Fruit fly (Drosophila melanogaster) whole organism, embryonic: ENCODE measurements around the gene CG15772.

Experiments
- Asciz ChIP-seq: fragments of 200-800 bp; sonication (Bioruptor generic); optimal IDR thresholded peaks from 2 replicates; lab custom pipeline; 2017; ENCODE audit warnings: missing biosample characterization, mild to moderate bottlenecking, missing genetic modification characterization, missing genetic modification reagents
- CG10274 ChIP-seq: fragments of 200-800 bp; sonication (Bioruptor generic); optimal IDR thresholded peaks from 3 replicates; lab custom pipeline; 2017; ENCODE audit warnings: missing biosample characterization, mild to moderate bottlenecking, missing genetic modification characterization
- CG10431 ChIP-seq: fragments of 200-800 bp; sonication (Bioruptor generic); optimal IDR thresholded peaks from 3 replicates; lab custom pipeline; 2018; ENCODE audit warnings: missing biosample characterization, mild to moderate bottlenecking, missing genetic modification characterization
- CG13624 ChIP-seq: fragments of 200-800 bp; sonication (Bioruptor generic); optimal IDR thresholded peaks from 2 replicates; lab custom pipeline; 2016; ENCODE audit warnings: missing biosample characterization, missing genetic modification characterization
- CG14050 ChIP-seq: fragments of 200-800 bp; sonication (Bioruptor generic); IDR thresholded peaks from 3 replicates; pipeline ENCODE4 v1.3.6; 2022; ENCODE audit warnings: missing biosample characterization, missing genetic modification characterization
- CG14667 ChIP-seq: fragments of 200-800 bp; sonication (Bioruptor generic); IDR thresholded peaks from 2 replicates; pipeline ENCODE4 v1.3.6; 2022; ENCODE audit warnings: missing biosample characterization, missing genetic modification characterization
- CG16779 ChIP-seq: fragments of 200-800 bp; sonication (Bioruptor generic); IDR thresholded peaks from 2 replicates; pipeline ENCODE4 v1.3.6; 2022; ENCODE audit warnings: missing biosample characterization, missing genetic modification characterization
- CG18619 ChIP-seq: fragments of 200-800 bp; sonication (Bioruptor generic); optimal IDR thresholded peaks from 3 replicates; lab custom pipeline; 2017; ENCODE audit warnings: missing biosample characterization, mild to moderate bottlenecking, missing genetic modification characterization
- CG3726 ChIP-seq: fragments of 200-800 bp; sonication (Bioruptor generic); IDR thresholded peaks from 3 replicates; pipeline ENCODE4, ENCODE4 v1.3.6; 2022; ENCODE audit warnings: missing biosample characterization, missing genetic modification characterization
- CG43689 ChIP-seq: fragments of 200-800 bp; sonication (Bioruptor generic); IDR thresholded peaks from 2 replicates; pipeline ENCODE4 v1.3.6; 2022; ENCODE audit warnings: missing biosample characterization, missing genetic modification characterization
- CG4707 ChIP-seq: fragments of 200-800 bp; sonication (Bioruptor generic); optimal IDR thresholded peaks from 2 replicates; lab custom pipeline; 2018; ENCODE audit warnings: missing biosample characterization, mild to moderate bottlenecking, missing genetic modification characterization, moderate library complexity
- CG7839 ChIP-seq: fragments of 200-800 bp; sonication (Bioruptor generic); optimal IDR thresholded peaks from 3 replicates; lab custom pipeline; 2018; ENCODE audit warnings: missing biosample characterization, mild to moderate bottlenecking, missing genetic modification characterization, moderate library complexity
- CG8089 ChIP-seq: fragments of 200-800 bp; sonication (Bioruptor generic); optimal IDR thresholded peaks from 3 replicates; lab custom pipeline; 2016; ENCODE audit warnings: missing biosample characterization, missing genetic modification characterization
- CG9876 ChIP-seq: fragments of 200-800 bp; sonication (Bioruptor generic); optimal IDR thresholded peaks from 2 replicates; lab custom pipeline; 2016; ENCODE audit warnings: missing biosample characterization, missing genetic modification characterization
- Dek ChIP-seq: fragments of 200-800 bp; sonication (Bioruptor generic); optimal IDR thresholded peaks from 3 replicates; lab custom pipeline; 2019; ENCODE audit warnings: missing biosample characterization, mild to moderate bottlenecking, missing genetic modification characterization, moderate library complexity
- Dll ChIP-seq: fragments of 200-800 bp; sonication (Bioruptor generic); IDR thresholded peaks from 4 replicates; pipeline ENCODE4 v1.3.6; 2022; ENCODE audit warnings: missing biosample characterization, missing genetic modification characterization; ENCODE audit not compliant: partially characterized antibody
- Ets97D ChIP-seq: fragments of 200-800 bp; sonication (Bioruptor generic); optimal IDR thresholded peaks from 3 replicates; lab custom pipeline; 2016; ENCODE audit warnings: missing biosample characterization, missing genetic modification characterization
- H15 ChIP-seq: fragments of 200-800 bp; sonication (Bioruptor generic); IDR thresholded peaks from 3 replicates; pipeline ENCODE4 v1.3.6; 2022; ENCODE audit warnings: missing biosample characterization, missing genetic modification characterization
- H2.0 ChIP-seq: fragments of 200-800 bp; sonication (Bioruptor generic); IDR thresholded peaks from 2 replicates; pipeline ENCODE4 v1.3.6; 2022; ENCODE audit warnings: missing biosample characterization, missing genetic modification characterization
- HLH54F ChIP-seq: fragments of 200-800 bp; sonication (Bioruptor generic); optimal IDR thresholded peaks from 3 replicates; lab custom pipeline; 2016; ENCODE audit warnings: missing biosample characterization, missing genetic modification characterization
- HmgZ ChIP-seq: fragments of 200-800 bp; sonication (Bioruptor generic); optimal IDR thresholded peaks from 2 replicates; lab custom pipeline; 2018; ENCODE audit warnings: missing biosample characterization, mild to moderate bottlenecking, missing genetic modification characterization
- Jarid2 ChIP-seq: fragments of 200-800 bp; sonication (Bioruptor generic); optimal IDR thresholded peaks from 3 replicates; lab custom pipeline; 2017; ENCODE audit warnings: mild to moderate bottlenecking, missing biosample characterization, missing genetic modification reagents, missing genetic modification characterization
- MTF-1 ChIP-seq: fragments of 200-800 bp; sonication (Bioruptor generic); optimal IDR thresholded peaks from 2 replicates; lab custom pipeline; 2018; ENCODE audit warnings: missing biosample characterization, mild to moderate bottlenecking, missing genetic modification characterization, borderline replicate concordance
- NK7.1 ChIP-seq: fragments of 200-800 bp; sonication (Bioruptor generic); optimal IDR thresholded peaks from 3 replicates; lab custom pipeline; 2016; ENCODE audit warnings: missing biosample characterization, missing genetic modification characterization
- Nf-YB ChIP-seq: fragments of 200-800 bp; sonication (Bioruptor generic); optimal IDR thresholded peaks from 3 replicates; lab custom pipeline; 2019; ENCODE audit warnings: missing biosample characterization, mild to moderate bottlenecking, missing genetic modification characterization, moderate library complexity
- Side ChIP-seq: fragments of 200-800 bp; sonication (Bioruptor generic); optimal IDR thresholded peaks from 2 replicates; lab custom pipeline; 2016; ENCODE audit warnings: missing biosample characterization, missing genetic modification characterization
- Sin3A ChIP-seq: fragments of >200 bp; optimal IDR thresholded peaks from 2 replicates; lab custom pipeline; 2018
- Spps ChIP-seq: fragments of 200-800 bp; sonication (Bioruptor generic); optimal IDR thresholded peaks from 2 replicates; lab custom pipeline; 2018; ENCODE audit warnings: missing biosample characterization, mild to moderate bottlenecking, missing genetic modification characterization
- Ssrp ChIP-seq: fragments of 200-800 bp; sonication (Bioruptor generic); optimal IDR thresholded peaks from 2 replicates; lab custom pipeline; 2018; ENCODE audit warnings: missing biosample characterization, mild to moderate bottlenecking, missing genetic modification characterization, moderate library complexity
- aop ChIP-seq: fragments of 200-800 bp; sonication (Bioruptor generic); IDR thresholded peaks from 2 replicates; pipeline ENCODE4 v1.3.6; 2022; ENCODE audit warnings: missing biosample characterization, missing genetic modification characterization
- bcd ChIP-seq: fragments of 200-800 bp; sonication (Bioruptor generic); optimal IDR thresholded peaks from 2 replicates; lab custom pipeline; 2017; ENCODE audit warnings: missing biosample characterization, mild to moderate bottlenecking, missing genetic modification characterization
- btn ChIP-seq: fragments of 200-800 bp; sonication (Bioruptor generic); optimal IDR thresholded peaks from 2 replicates; lab custom pipeline; 2016; ENCODE audit warnings: missing biosample characterization, missing genetic modification characterization
- cas ChIP-seq: fragments of 200-800 bp; sonication (Bioruptor generic); IDR thresholded peaks from 2 replicates; pipeline ENCODE4 v1.3.6; 2022; ENCODE audit warnings: missing biosample characterization, missing genetic modification characterization
- cato ChIP-seq: fragments of 200-800 bp; sonication (Bioruptor generic); optimal IDR thresholded peaks from 2 replicates; lab custom pipeline; 2016; ENCODE audit warnings: missing biosample characterization, missing genetic modification characterization, borderline replicate concordance
- corto ChIP-seq: fragments of 200-800 bp; sonication (Bioruptor generic); optimal IDR thresholded peaks from 2 replicates; lab custom pipeline; 2016; ENCODE audit warnings: missing biosample characterization, mild to moderate bottlenecking, missing genetic modification characterization, moderate library complexity
- dan ChIP-seq: fragments of 200-800 bp; sonication (Bioruptor generic); IDR thresholded peaks from 2 replicates; pipeline ENCODE4 v1.3.6; 2022; ENCODE audit warnings: missing biosample characterization, missing genetic modification characterization
- disco-r ChIP-seq: fragments of 200-800 bp; sonication (Bioruptor generic); optimal IDR thresholded peaks from 2 replicates; lab custom pipeline; 2016; ENCODE audit warnings: missing biosample characterization, missing genetic modification characterization
- gcm ChIP-seq: fragments of 200-800 bp; sonication (Bioruptor generic); optimal IDR thresholded peaks from 2 replicates; lab custom pipeline; 2019; ENCODE audit warnings: missing biosample characterization, mild to moderate bottlenecking, missing genetic modification characterization, moderate library complexity
- gcm2 ChIP-seq: fragments of 200-800 bp; sonication (Bioruptor generic); optimal IDR thresholded peaks from 2 replicates; lab custom pipeline; 2016; ENCODE audit warnings: missing biosample characterization, missing genetic modification characterization
- gro ChIP-seq: fragments of 200-800 bp; sonication (Bioruptor generic); optimal IDR thresholded peaks from 2 replicates; lab custom pipeline; 2016; ENCODE audit warnings: missing biosample characterization, missing genetic modification characterization
- h ChIP-seq: fragments of >200 bp; optimal IDR thresholded peaks from 2 replicates; lab custom pipeline; 2017
- hbn ChIP-seq: fragments of 200-800 bp; sonication (Bioruptor generic); IDR thresholded peaks from 2 replicates; pipeline ENCODE4 v1.3.6; 2022; ENCODE audit warnings: missing biosample characterization, missing genetic modification characterization; ENCODE audit not compliant: partially characterized antibody
- lmd ChIP-seq: fragments of 200-800 bp; sonication (Bioruptor generic); IDR thresholded peaks from 2 replicates; pipeline ENCODE4 v1.3.6; 2022; ENCODE audit warnings: missing biosample characterization, missing genetic modification characterization
- odd ChIP-seq: fragments of 200-800 bp; sonication (Bioruptor generic); optimal IDR thresholded peaks from 2 replicates; lab custom pipeline; 2017; ENCODE audit warnings: missing biosample characterization, mild to moderate bottlenecking, missing genetic modification characterization
- pnt ChIP-seq: fragments of 200-800 bp; sonication (Bioruptor generic); optimal IDR thresholded peaks from 3 replicates; lab custom pipeline; 2016; ENCODE audit warnings: missing biosample characterization, missing genetic modification characterization
- pzg ChIP-seq: fragments of 200-800 bp; sonication (Bioruptor generic); optimal IDR thresholded peaks from 3 replicates; lab custom pipeline; 2018; ENCODE audit warnings: missing biosample characterization, mild to moderate bottlenecking, missing genetic modification characterization, moderate library complexity
- slou ChIP-seq: fragments of 200-800 bp; sonication (Bioruptor generic); optimal IDR thresholded peaks from 3 replicates; lab custom pipeline; 2016; ENCODE audit warnings: missing biosample characterization, missing genetic modification characterization
- slp2 ChIP-seq: fragments of 200-800 bp; sonication (Bioruptor generic); optimal IDR thresholded peaks from 2 replicates; lab custom pipeline; 2016; ENCODE audit warnings: missing biosample characterization, missing genetic modification characterization
- vvl ChIP-seq: fragments of 200-800 bp; sonication (Bioruptor generic); IDR thresholded peaks from 2 replicates; pipeline ENCODE4 v1.3.6; 2022; ENCODE audit warnings: missing biosample characterization, missing genetic modification characterization
- wdn ChIP-seq: fragments of 200-800 bp; sonication (Bioruptor generic); IDR thresholded peaks from 2 replicates; pipeline ENCODE4 v1.3.6; 2022; ENCODE audit warnings: missing biosample characterization, missing genetic modification characterization
- wor ChIP-seq: fragments of 200-800 bp; sonication (Bioruptor generic); IDR thresholded peaks from 2 replicates; pipeline ENCODE4 v1.3.6; 2022; ENCODE audit warnings: missing biosample characterization, missing genetic modification characterization
- zf30C ChIP-seq: fragments of 200-800 bp; sonication (Bioruptor generic); optimal IDR thresholded peaks from 3 replicates; lab custom pipeline; 2018; ENCODE audit warnings: missing biosample characterization, mild to moderate bottlenecking, missing genetic modification characterization

The CG15772 gene

DNA sequence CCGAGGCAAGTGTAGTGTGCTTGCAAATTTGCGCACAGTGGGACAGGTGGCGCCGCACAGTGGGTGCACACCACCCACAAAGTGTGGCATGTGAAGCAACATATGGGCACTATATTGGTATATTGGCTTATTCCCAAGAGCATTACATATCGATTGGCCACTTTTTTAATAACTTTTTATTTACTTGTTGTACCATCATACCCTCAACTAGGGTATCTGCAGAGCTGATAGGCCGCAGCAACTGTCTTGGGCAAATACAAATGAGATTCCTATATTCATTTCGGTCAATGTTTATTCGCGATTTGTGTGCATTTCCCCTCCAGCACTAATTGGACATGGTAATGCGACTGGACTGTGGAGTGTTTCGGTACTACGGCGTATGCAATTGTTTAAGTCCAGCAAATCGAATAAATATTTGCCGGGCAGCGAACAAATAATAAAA is 27.3 kb upstream of the CG15772 start (continued):
- TF ChIP-seq vvl (GFP tag; lab: Robert Waterston, UW) (peak; percentile 55; the same call in 1 of the 2 replicates), CG14667 (GFP tag; lab: Robert Waterston, UW) (peak; percentile 49; the same call in 1 of the 2 replicates), wor (GFP tag; lab: Robert Waterston, UW) (peak; percentile 64), Dek (no peak), Dll (GFP tag; lab: Robert Waterston, UW) (no peak), gcm (peak; percentile 35), HmgZ (tag; lab: Kevin White, UChicago) (no peak), disco-r (peak; percentile 15), MTF-1 (GFP tag; lab: Kevin White, UChicago) (peak; percentile 61), Asciz (GFP tag; lab: Kevin White, UChicago) (peak; percentile 70), CG10431 (GFP tag; lab: Kevin White, UChicago) (no peak), slp2 (GFP tag; lab: Kevin White, UChicago) (peak; percentile 8), CG13624 (GFP tag; lab: Kevin White, UChicago) (no peak), CG16779 (GFP tag; lab: Robert Waterston, UW) (no peak), cas (GFP tag; lab: Robert Waterston, UW) (no peak), H15 (GFP tag; lab: Robert Waterston, UW) (peak; percentile 30; the same call in 1 of the 3 replicates), aop (no peak), corto (GFP tag; lab: Kevin White, UChicago) (no peak), CG3726 (GFP tag; lab: Robert Waterston, UW) (peak; percentile 45; the same call in 1 of the 3 replicates), cato (peak; percentile 20), lmd (peak; percentile 64), bcd (peak; percentile 40), gro (GFP tag; lab: Kevin White, UChicago) (no peak), Sin3A (lab: Kevin White, UChicago) (no peak), Side (GFP tag; lab: Kevin White, UChicago) (no peak), CG4707 (GFP tag; lab: Kevin White, UChicago) (peak; percentile 66), CG14050 (GFP tag; lab: Robert Waterston, UW) (peak; percentile 28; the same call in 1 of the 3 replicates), pnt (GFP tag; lab: Kevin White, UChicago) (peak; percentile 40), CG18619 (GFP tag; lab: Kevin White, UChicago) (peak; percentile 31), wdn (GFP tag; lab: Robert Waterston, UW) (no peak), Ssrp (peak; percentile 33), h (no peak), zf30C (GFP tag; lab: Kevin White, UChicago) (no peak), Spps (peak; percentile 27), odd (GFP tag; lab: Kevin White, UChicago) (no peak), CG8089 (GFP tag; lab: Kevin White, UChicago) (peak; percentile 35), gcm2 (no peak), CG9876 (GFP tag; lab: Kevin White, UChicago) (peak; percentile 28), CG7839 (peak; percentile 49), hbn (GFP tag; lab: Robert Waterston, UW) (no peak), CG43689 (GFP tag; lab: Robert Waterston, UW) (peak; percentile 57), Jarid2 (GFP tag; lab: Kevin White, UChicago) (peak; percentile 22), Ets97D (GFP tag; lab: Kevin White, UChicago) (no peak), HLH54F (GFP tag; lab: Kevin White, UChicago) (peak; percentile 30), dan (GFP tag; lab: Robert Waterston, UW) (no peak), slou (peak; percentile 5), H2.0 (GFP tag; lab: Robert Waterston, UW) (0 out of 2 replicates have a peak, but pooled peaks have one; percentile 37), Nf-YB (GFP tag; lab: Kevin White, UChicago) (peak; percentile 29), pzg (GFP tag; lab: Kevin White, UChicago) (no peak), CG10274 (peak; percentile 6), btn (GFP tag; lab: Kevin White, UChicago) (peak; percentile 8), NK7.1 (no peak)
